Fruit fly (Drosophila melanogaster) whole organism, adult: ENCODE data around the gene Fie.

Experiments used
- CG11617 ChIP-seq: fragments of 200-800 bp; sonication (Bioruptor generic); optimal IDR thresholded peaks from 2 replicates; lab custom pipeline; 2017; ENCODE audit warnings: mild to moderate bottlenecking, missing biosample characterization, missing genetic modification reagents, missing genetic modification characterization
- CG12768 ChIP-seq: fragments of 200-800 bp; sonication (Bioruptor generic); optimal IDR thresholded peaks from 2 replicates; lab custom pipeline; 2017; ENCODE audit warnings: missing biosample characterization, missing genetic modification characterization, mild to moderate bottlenecking, moderate library complexity, missing genetic modification reagents
- CG14711 ChIP-seq: fragments of 200-800 bp; sonication (Bioruptor generic); optimal IDR thresholded peaks from 2 replicates; lab custom pipeline; 2018; ENCODE audit warnings: missing biosample characterization, mild to moderate bottlenecking, missing genetic modification characterization, moderate library complexity
- CG1620 ChIP-seq: fragments of 200-800 bp; sonication (Bioruptor generic); optimal IDR thresholded peaks from 2 replicates; lab custom pipeline; 2016; ENCODE audit warnings: missing biosample characterization, missing genetic modification characterization
- CG33017 ChIP-seq: fragments of 200-800 bp; sonication (Bioruptor generic); optimal IDR thresholded peaks from 2 replicates; lab custom pipeline; 2018; ENCODE audit warnings: missing biosample characterization, mild to moderate bottlenecking, missing genetic modification characterization, moderate library complexity
- CG5204 ChIP-seq: fragments of 200-800 bp; sonication (Bioruptor generic); optimal IDR thresholded peaks from 2 replicates; lab custom pipeline; 2016; ENCODE audit warnings: missing biosample characterization, missing genetic modification characterization
- CG7045 ChIP-seq: fragments of 200-800 bp; sonication (Bioruptor generic); optimal IDR thresholded peaks from 2 replicates; lab custom pipeline; 2017; ENCODE audit warnings: missing biosample characterization, mild to moderate bottlenecking, missing genetic modification characterization
- CG7101 ChIP-seq: fragments of 200-800 bp; sonication (Bioruptor generic); optimal IDR thresholded peaks from 2 replicates; lab custom pipeline; 2018; ENCODE audit warnings: missing biosample characterization, mild to moderate bottlenecking, missing genetic modification characterization, moderate library complexity
- Clk ChIP-seq: fragments of 200-800 bp; sonication (Bioruptor generic); optimal IDR thresholded peaks from 2 replicates; lab custom pipeline; 2017; ENCODE audit warnings: missing biosample characterization, missing genetic modification characterization
- Crg-1 ChIP-seq: fragments of 200-800 bp; sonication (Bioruptor generic); optimal IDR thresholded peaks from 2 replicates; lab custom pipeline; 2016; ENCODE audit warnings: missing biosample characterization, missing genetic modification characterization
- Hr96 ChIP-seq: fragments of 200-800 bp; sonication (Bioruptor generic); optimal IDR thresholded peaks from 2 replicates; lab custom pipeline; 2016; ENCODE audit warnings: missing biosample characterization, missing genetic modification characterization
- Mnt ChIP-seq: fragments of 200-800 bp; sonication (Bioruptor generic); optimal IDR thresholded peaks from 2 replicates; lab custom pipeline; 2016; ENCODE audit warnings: missing biosample characterization, mild to moderate bottlenecking, missing genetic modification characterization
- bab1 ChIP-seq: fragments of 200-800 bp; sonication (Bioruptor generic); optimal IDR thresholded peaks from 3 replicates; lab custom pipeline; 2019; ENCODE audit warnings: missing biosample characterization, mild to moderate bottlenecking, missing genetic modification characterization, moderate library complexity
- cic ChIP-seq: fragments of 200-800 bp; sonication (Bioruptor generic); optimal IDR thresholded peaks from 2 replicates; lab custom pipeline; 2017; ENCODE audit warnings: missing biosample characterization, mild to moderate bottlenecking, missing genetic modification characterization, moderate library complexity
- cnc ChIP-seq, 2 experiments: fragments of >200 bp; optimal IDR thresholded peaks; 2 replicates each; lab custom pipeline; 2017
- kay ChIP-seq: fragments of 200-800 bp; sonication (Bioruptor generic); peaks from one replicate; lab custom pipeline; 2016; ENCODE audit warnings: missing biosample characterization, missing genetic modification characterization, borderline replicate concordance
- ovo ChIP-seq: fragments of 200-800 bp; sonication (Bioruptor generic); optimal IDR thresholded peaks from 2 replicates; lab custom pipeline; 2016; ENCODE audit warnings: missing biosample characterization, missing genetic modification characterization
- pad ChIP-seq: fragments of 200-800 bp; sonication (Bioruptor generic); optimal IDR thresholded peaks from 3 replicates; lab custom pipeline; 2017; ENCODE audit warnings: missing biosample characterization, missing genetic modification characterization, mild to moderate bottlenecking, moderate library complexity, missing genetic modification reagents
- tj ChIP-seq: fragments of 200-800 bp; sonication (Bioruptor generic); optimal IDR thresholded peaks from 3 replicates; lab custom pipeline; 2017; ENCODE audit warnings: missing biosample characterization, mild to moderate bottlenecking, missing genetic modification characterization, moderate library complexity
- toe ChIP-seq: fragments of 200-800 bp; sonication (Bioruptor generic); optimal IDR thresholded peaks from 2 replicates; lab custom pipeline; 2016; ENCODE audit warnings: missing biosample characterization, missing genetic modification characterization

Fie gene

dm6 chr3L:3927462-3927861 is 35.1 kb downstream of the Fie start:
- TF ChIP-seq CG11617 (GFP tag; lab: Kevin White, UChicago) (no peak), CG7101 (tag; lab: Kevin White, UChicago) (no peak), cic (no peak), CG33017 (tag; lab: Kevin White, UChicago) (no peak), ovo (no peak), cnc (optimal IDR thresholded peaks at IDR 0.05; lab: Kevin White, UChicago) (no peak), CG7045 (GFP tag; lab: Kevin White, UChicago) (no peak), Mnt (no peak), tj (GFP tag; lab: Kevin White, UChicago) (no peak), Clk (GFP tag; lab: Kevin White, UChicago) (no peak), bab1 (no peak)

- TF ChIP-seq Hr96 (GFP tag; lab: Kevin White, UChicago) (peak; percentile 97), CG14711 (peak; percentile 90), kay (peak; percentile 94), CG12768 (GFP tag; lab: Kevin White, UChicago) (peak; percentile 98), Clk (GFP tag; lab: Kevin White, UChicago) (peak; percentile 97), CG5204 (GFP tag; lab: Kevin White, UChicago) (peak; percentile 96), Mnt (peak; percentile 87), tj (GFP tag; lab: Kevin White, UChicago) (peak; percentile 99), pad (GFP tag; lab: Kevin White, UChicago) (peak; percentile 88), bab1 (peak; percentile 82), CG7101 (tag; lab: Kevin White, UChicago) (peak; percentile 97), CG1620 (GFP tag; lab: Kevin White, UChicago) (peak; percentile 95), cnc (optimal IDR thresholded peaks at IDR 0.05; lab: Kevin White, UChicago) (no peak), Crg-1 (peak; percentile 94), CG11617 (GFP tag; lab: Kevin White, UChicago) (peak; percentile 98), CG7045 (GFP tag; lab: Kevin White, UChicago) (peak; percentile 96), toe (peak; percentile 92), ovo (peak; percentile 92), cic (peak; percentile 94), CG33017 (tag; lab: Kevin White, UChicago) (peak; percentile 94)
These were observed 36.0 kb downstream of the Fie start for dm6 chr3L:3928205-3928942.

- TF ChIP-seq CG1620 (GFP tag; lab: Kevin White, UChicago) (no peak), cic (peak; percentile 68), ovo (no peak), CG11617 (GFP tag; lab: Kevin White, UChicago) (no peak), Clk (GFP tag; lab: Kevin White, UChicago) (no peak)
These were observed 36.8 kb downstream of the Fie start for dm6 chr3L:3928943-3929785.

- TF ChIP-seq cic, result no peak
- TF ChIP-seq CG11617 (GFP tag; lab: Kevin White, UChicago), result no peak
- no peak for TF ChIP-seq Mnt
- no peak for TF ChIP-seq ovo
- no peak for TF ChIP-seq cnc (optimal IDR thresholded peaks at IDR 0.05; lab: Kevin White, UChicago)
- no peak for TF ChIP-seq CG1620 (GFP tag; lab: Kevin White, UChicago)
- no peak for TF ChIP-seq Hr96 (GFP tag; lab: Kevin White, UChicago)
These were observed 37.8 kb downstream of the Fie start for dm6 chr3L:3929968-3930767.

- TF ChIP-seq Crg-1, result no peak
- TF ChIP-seq ovo, result no peak
- no peak for TF ChIP-seq CG33017 (tag; lab: Kevin White, UChicago)
- no peak for TF ChIP-seq CG7101 (tag; lab: Kevin White, UChicago)
- no peak for TF ChIP-seq cic
- TF ChIP-seq CG14711, result no peak
- TF ChIP-seq toe, result no peak
- TF ChIP-seq CG7045 (GFP tag; lab: Kevin White, UChicago), result no peak
- TF ChIP-seq Mnt, result no peak
These were observed 38.6 kb downstream of the Fie start for dm6 chr3L:3930930-3931329.

dm6 chr3L:3931778-3932177 is 39.4 kb downstream of the Fie start:
- TF ChIP-seq Clk (GFP tag; lab: Kevin White, UChicago) (no peak), tj (GFP tag; lab: Kevin White, UChicago) (peak; percentile 72)
